Worm (Caenorhabditis elegans) whole organism, mixed stage, embryonic: ENCODE data around the gene R12B2.13.

ENCODE experiments used
- M03D4.4 ChIP-seq: sonication (generic microtip); optimal IDR thresholded peaks from 2 replicates; lab custom pipeline; 2017; ENCODE audit warnings: mild to moderate bottlenecking, missing genetic modification characterization, missing compliant biosample characterization
- bed-3 ChIP-seq: fragments of 200-800 bp; sonication (Bioruptor generic); optimal IDR thresholded peaks from 3 replicates; lab custom pipeline; 2018; ENCODE audit warnings: mild to moderate bottlenecking, missing genetic modification characterization, moderate library complexity, missing compliant biosample characterization
- blmp-1 ChIP-seq: fragments of 150-350 bp; optimal IDR thresholded peaks from 2 replicates; lab custom pipeline; 2014; ENCODE audit warnings: missing biosample characterization, missing genetic modification characterization
- ceh-39 ChIP-seq: fragments of 150-350 bp; optimal IDR thresholded peaks from 2 replicates; lab custom pipeline; 2014; ENCODE audit warnings: missing biosample characterization, missing genetic modification characterization
- ceh-43 ChIP-seq: fragments of 200-800 bp; sonication (Bioruptor generic); optimal IDR thresholded peaks from 2 replicates; lab custom pipeline; 2018; ENCODE audit warnings: mild to moderate bottlenecking, missing genetic modification characterization, moderate library complexity, missing compliant biosample characterization
- ceh-83 ChIP-seq: fragments of 200-800 bp; sonication (Bioruptor generic); optimal IDR thresholded peaks from 2 replicates; lab custom pipeline; 2018; ENCODE audit warnings: mild to moderate bottlenecking, missing genetic modification characterization, missing compliant biosample characterization
- ces-1 ChIP-seq: fragments of 150-350 bp; optimal IDR thresholded peaks from 2 replicates; lab custom pipeline; 2014; ENCODE audit warnings: missing biosample characterization, missing genetic modification reagents, missing genetic modification characterization
- elt-1 ChIP-seq: sonication (generic microtip); optimal IDR thresholded peaks from 2 replicates; lab custom pipeline; 2017; ENCODE audit warnings: missing genetic modification characterization, mild to moderate bottlenecking, missing compliant biosample characterization, antibody characterized with exemption, moderate library complexity, borderline replicate concordance; ENCODE audit not compliant: insufficient read depth
- elt-3 ChIP-seq: fragments of 150-350 bp; optimal IDR thresholded peaks from 2 replicates; lab custom pipeline; 2014; ENCODE audit warnings: missing biosample characterization, missing genetic modification characterization
- ham-2 ChIP-seq: fragments of 200-800 bp; sonication (Bioruptor generic); optimal IDR thresholded peaks from 2 replicates; lab custom pipeline; 2018; ENCODE audit warnings: mild to moderate bottlenecking, missing genetic modification characterization, missing compliant biosample characterization
- lin-13 ChIP-seq: fragments of 150-350 bp; optimal IDR thresholded peaks from 2 replicates; lab custom pipeline; 2014; ENCODE audit warnings: missing biosample characterization, missing genetic modification characterization
- mep-1 ChIP-seq: fragments of 150-350 bp; optimal IDR thresholded peaks from 2 replicates; lab custom pipeline; 2017; ENCODE audit warnings: missing biosample characterization, missing genetic modification reagents, missing genetic modification characterization, inconsistent platforms
- mls-2 ChIP-seq: sonication (generic microtip); optimal IDR thresholded peaks from 2 replicates; lab custom pipeline; 2016; ENCODE audit warnings: mild to moderate bottlenecking, missing genetic modification characterization, moderate library complexity, missing compliant biosample characterization
- nhr-2 ChIP-seq: fragments of 150-350 bp; optimal IDR thresholded peaks from 2 replicates; lab custom pipeline; 2014; ENCODE audit warnings: missing biosample characterization, missing genetic modification characterization
- nhr-237 ChIP-seq: fragments of 150-350 bp; optimal IDR thresholded peaks from 2 replicates; lab custom pipeline; 2014; ENCODE audit warnings: missing biosample characterization, missing genetic modification characterization
- nhr-28 ChIP-seq: fragments of 150-350 bp; optimal IDR thresholded peaks from 2 replicates; lab custom pipeline; 2014; ENCODE audit warnings: missing biosample characterization, missing genetic modification characterization
- nhr-76 ChIP-seq: sonication (generic microtip); optimal IDR thresholded peaks from 2 replicates; lab custom pipeline; 2017; ENCODE audit warnings: missing biosample characterization, missing genetic modification characterization
- sem-2 ChIP-seq: fragments of 200-800 bp; sonication (Bioruptor generic); optimal IDR thresholded peaks from 2 replicates; lab custom pipeline; 2018; ENCODE audit warnings: mild to moderate bottlenecking, missing genetic modification characterization, missing compliant biosample characterization
- snpc-4 ChIP-seq: fragments of 150-350 bp; optimal IDR thresholded peaks from 2 replicates; lab custom pipeline; 2014; ENCODE audit warnings: missing biosample characterization, missing genetic modification characterization
- sptf-1 ChIP-seq: sonication (generic microtip); optimal IDR thresholded peaks from 2 replicates; lab custom pipeline; 2017; ENCODE audit warnings: mild to moderate bottlenecking, missing genetic modification characterization, moderate library complexity, missing compliant biosample characterization
- tbx-8 ChIP-seq: fragments of 200-800 bp; sonication (Bioruptor generic); optimal IDR thresholded peaks from 2 replicates; lab custom pipeline; 2018; ENCODE audit warnings: mild to moderate bottlenecking, missing genetic modification characterization, moderate library complexity, missing compliant biosample characterization
- unc-120 ChIP-seq: sonication (generic microtip); optimal IDR thresholded peaks from 2 replicates; lab custom pipeline; 2017; ENCODE audit warnings: missing genetic modification characterization, missing compliant biosample characterization; ENCODE audit not compliant: poor library complexity, severe bottlenecking
- unc-39 ChIP-seq: fragments of 150-350 bp; optimal IDR thresholded peaks from 2 replicates; lab custom pipeline; 2014; ENCODE audit warnings: missing biosample characterization, missing genetic modification characterization
- zip-8 ChIP-seq: fragments of 150-350 bp; optimal IDR thresholded peaks from 2 replicates; lab custom pipeline; 2014; ENCODE audit warnings: missing biosample characterization, missing genetic modification characterization

R12B2.13 gene

DNA sequence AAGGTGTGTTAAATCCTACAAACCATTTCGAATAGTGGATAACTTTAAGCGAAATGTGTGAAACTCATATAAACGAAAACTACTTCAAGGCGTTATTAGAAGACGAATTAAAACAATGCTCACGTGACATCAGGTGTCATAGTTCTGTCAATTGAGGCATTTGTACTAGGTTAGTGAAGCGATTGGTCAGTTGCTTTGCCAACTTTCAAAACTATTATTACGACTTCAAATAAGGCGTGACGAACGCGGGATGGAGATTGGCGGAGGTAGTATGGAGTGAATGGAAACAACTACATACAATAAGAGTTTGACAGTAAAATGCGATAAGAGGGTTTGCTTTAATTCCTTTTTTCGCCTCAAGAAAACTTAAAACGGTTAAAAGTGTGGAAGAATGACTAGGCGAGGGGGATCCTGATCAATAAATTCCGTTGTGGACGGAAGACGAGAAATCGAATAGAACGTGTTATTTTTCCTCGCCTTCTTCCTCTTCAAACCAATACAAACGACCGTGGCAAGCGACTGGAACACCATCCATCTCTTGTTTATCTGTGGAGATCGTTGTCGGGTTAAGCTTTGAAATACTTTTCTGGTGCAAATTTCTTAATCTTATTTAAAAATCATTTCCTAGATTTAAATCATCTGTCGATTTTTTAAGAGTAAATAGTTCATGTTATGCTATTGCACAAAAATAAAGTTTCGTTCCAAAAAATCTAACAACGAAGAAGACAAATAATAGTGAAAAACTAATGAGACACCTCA lies 7.7 kb upstream of the R12B2.13 start:
- TF ChIP-seq blmp-1 = no peak
- no peak for TF ChIP-seq mls-2 (tag; lab: Kevin White, UChicago)
- TF ChIP-seq snpc-4 (tag; lab: Kevin White, UChicago) = no peak
- no peak for TF ChIP-seq bed-3 (GFP tag; lab: Kevin White, UChicago)
- no peak for TF ChIP-seq sptf-1 (tag; lab: Kevin White, UChicago)
- TF ChIP-seq ceh-83 (GFP tag; lab: Kevin White, UChicago) = no peak
- no peak for TF ChIP-seq ceh-43 (GFP tag; lab: Kevin White, UChicago)
- TF ChIP-seq nhr-76 (tag; lab: Kevin White, UChicago) = no peak

DNA sequence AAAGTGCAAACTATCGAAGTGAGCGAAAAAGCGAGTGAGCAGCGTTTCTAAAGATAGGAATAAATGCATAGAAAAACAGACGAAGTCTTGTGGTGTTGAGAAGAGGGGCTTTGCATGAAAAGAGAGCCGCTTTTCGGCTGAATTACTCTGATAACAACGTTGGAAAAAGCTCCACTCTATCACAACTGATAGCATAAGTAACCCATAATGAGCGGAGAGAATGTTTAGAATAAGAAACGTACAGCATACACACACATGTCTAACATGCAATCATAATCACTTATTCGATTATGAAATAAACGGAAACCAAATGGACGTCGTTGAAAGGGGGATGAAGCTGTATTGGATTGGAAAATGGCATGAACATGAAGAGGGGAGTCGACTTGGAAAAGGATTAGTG lies 7.0 kb upstream of the R12B2.13 start:
- TF ChIP-seq ceh-39 (tag; lab: Kevin White, UChicago) (no peak), ces-1 (GFP tag; lab: Kevin White, UChicago) (peak; percentile 27)
- TF ChIP-seq, all 35 proteins: peak for 1

DNA sequence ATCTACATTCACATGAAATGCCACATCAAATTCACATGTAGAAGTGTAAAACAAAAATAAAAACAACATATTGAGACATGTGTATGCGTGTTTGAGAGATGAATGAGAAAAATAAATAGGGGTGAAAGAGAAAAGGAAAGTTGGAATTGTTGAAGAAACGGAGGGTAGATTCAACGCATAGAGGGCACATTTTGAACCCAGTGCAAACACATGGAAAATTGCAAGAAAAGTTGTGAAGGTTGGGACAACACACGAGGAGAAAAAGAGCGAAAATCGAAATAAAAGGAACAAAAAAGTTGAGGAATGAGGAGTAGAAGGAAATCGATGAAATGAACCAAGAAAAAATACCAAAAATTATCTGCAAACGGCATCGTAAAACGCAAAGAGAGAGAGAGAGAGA lies 6.3 kb upstream of the R12B2.13 start:
- TF ChIP-seq unc-39 (tag; lab: Kevin White, UChicago) = no peak

DNA sequence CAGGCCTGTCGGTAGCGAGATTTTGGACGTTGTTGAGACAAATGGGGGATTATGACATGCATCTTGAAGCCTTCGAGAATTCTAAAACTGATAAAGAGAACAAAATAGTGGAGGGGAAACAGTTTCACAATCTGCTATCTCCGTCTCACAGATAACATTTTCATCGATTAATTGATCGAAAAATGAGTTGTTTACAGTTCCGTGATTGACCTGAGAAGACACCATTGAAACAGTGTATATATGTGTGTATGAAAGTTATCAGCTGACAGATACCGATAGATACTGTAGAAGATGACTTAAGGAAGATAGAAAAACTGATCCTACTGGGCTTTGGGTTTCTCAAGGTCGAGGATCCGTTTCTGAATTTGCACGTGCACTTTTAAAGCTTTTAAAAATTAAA lies 5.9 kb upstream of the R12B2.13 start:
- no peak for TF ChIP-seq nhr-2 (tag; lab: Kevin White, UChicago)
- no peak for TF ChIP-seq mls-2 (tag; lab: Kevin White, UChicago)
- TF ChIP-seq elt-3 (tag; lab: Kevin White, UChicago) = peak; percentile 32
- no peak for TF ChIP-seq ceh-83 (GFP tag; lab: Kevin White, UChicago)
- no peak for TF ChIP-seq nhr-28 (tag; lab: Kevin White, UChicago)
- TF ChIP-seq tbx-8 (GFP tag; lab: Kevin White, UChicago) = no peak

DNA sequence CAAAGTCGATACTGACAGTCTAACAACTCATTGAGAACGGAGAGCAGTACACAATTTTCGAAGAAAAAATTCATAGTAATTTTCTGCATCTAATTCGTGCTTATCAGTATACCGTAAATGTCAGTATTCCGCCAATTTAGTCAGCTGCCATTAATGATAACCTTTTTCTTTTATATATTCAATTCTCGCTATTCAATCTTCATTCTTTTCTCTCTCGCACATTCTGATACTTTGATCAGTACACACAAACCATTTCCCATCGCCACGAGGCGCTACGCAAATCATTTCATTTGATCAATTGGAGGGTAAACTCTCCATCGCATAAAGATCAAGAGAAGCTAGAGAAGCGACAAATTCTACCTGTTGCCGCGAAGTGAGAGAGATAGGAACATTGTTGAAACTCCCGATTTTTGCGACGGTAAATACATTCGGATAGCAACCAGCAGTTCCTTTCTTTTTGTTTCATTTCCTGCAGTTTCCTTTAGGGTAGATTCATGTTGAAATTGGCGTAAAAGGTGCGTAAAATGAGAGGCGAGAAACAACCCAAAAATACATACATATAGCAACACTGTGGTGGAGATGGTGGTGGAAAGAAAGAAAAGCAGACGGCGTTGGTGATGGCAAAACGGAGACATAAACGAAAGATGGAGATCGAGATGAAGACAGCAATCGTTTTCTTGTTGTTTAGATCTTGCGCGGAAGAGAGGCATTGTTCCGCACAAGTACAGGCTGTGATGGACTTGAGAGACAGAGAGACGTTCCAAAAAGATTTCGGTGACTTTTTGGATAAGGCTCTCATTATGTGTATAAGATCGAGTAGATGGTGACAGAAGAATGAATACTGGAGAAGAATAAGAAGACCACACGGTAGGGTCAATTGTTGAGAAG lies 5.1 kb upstream of the R12B2.13 start:
- TF ChIP-seq sem-2 (GFP tag; lab: Kevin White, UChicago) (no peak), blmp-1 (no peak), unc-120 (tag; lab: Kevin White, UChicago) (no peak), unc-39 (tag; lab: Kevin White, UChicago) (no peak), nhr-237 (tag; lab: Kevin White, UChicago) (no peak), elt-1 (peak; percentile 95), mep-1 (tag; lab: Kevin White, UChicago) (peak; percentile 26), elt-3 (tag; lab: Kevin White, UChicago) (peak; percentile 15), ceh-83 (GFP tag; lab: Kevin White, UChicago) (no peak), nhr-28 (tag; lab: Kevin White, UChicago) (no peak), ham-2 (GFP tag; lab: Kevin White, UChicago) (peak; percentile 48), zip-8 (tag; lab: Kevin White, UChicago) (no peak), ceh-43 (GFP tag; lab: Kevin White, UChicago) (no peak)
- TF ChIP-seq, all 35 proteins: peak for 4

DNA sequence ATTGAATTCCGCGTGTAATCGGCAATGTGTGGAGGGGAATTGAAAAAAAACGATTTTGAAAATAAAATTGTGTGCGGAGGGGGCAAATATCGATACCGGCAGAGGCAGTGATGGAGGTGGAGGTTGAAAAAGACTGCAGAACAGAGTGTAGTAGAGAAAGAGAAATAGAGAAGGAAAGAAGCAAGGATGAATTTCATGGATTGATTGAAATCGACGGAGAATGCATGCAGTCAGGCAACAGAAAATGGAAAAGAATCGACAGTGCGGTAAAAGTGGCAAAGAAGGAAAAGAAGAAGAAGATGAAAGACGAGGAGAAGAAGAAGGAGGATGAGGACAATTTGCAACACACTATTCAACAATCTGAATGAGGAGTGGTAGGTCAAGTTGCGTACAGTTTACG lies 3.5 kb upstream of the R12B2.13 start, which contains the start of gene W04D12.1:
Gene W04D12.1 (plus strand): TSS at position 111 of the 400 bp plus-strand sequence.
- TF ChIP-seq ham-2 (GFP tag; lab: Kevin White, UChicago) (no peak), M03D4.4 (tag; lab: Kevin White, UChicago) (no peak), lin-13 (tag; lab: Kevin White, UChicago) (no peak), sptf-1 (tag; lab: Kevin White, UChicago) (peak; percentile 21), elt-3 (tag; lab: Kevin White, UChicago) (no peak), nhr-237 (tag; lab: Kevin White, UChicago) (peak; percentile 27), mls-2 (tag; lab: Kevin White, UChicago) (no peak), snpc-4 (tag; lab: Kevin White, UChicago) (no peak), ceh-43 (GFP tag; lab: Kevin White, UChicago) (no peak), blmp-1 (no peak)
- TF ChIP-seq, all 35 proteins: peak for 2
